Fruit fly (Drosophila melanogaster): ENCODE results near the gene Ccdc56.

The Ccdc56 gene

dm6 chr3L:11708633-11709116, at the start of gene Ccdc56, which contains the start of gene mtTFB1:
Gene Ccdc56 (plus strand): TSS chr3L:11708979.
Gene mtTFB1 (plus strand): TSS chr3L:11708979.
- TF ChIP-seq cnc (optimal IDR thresholded peaks at IDR 0.05) (no peak), Mnt (GFP tag; optimal IDR thresholded peaks at IDR 0.05) (peak; percentile 50), CG14711 (tag; optimal IDR thresholded peaks at IDR 0.05) (no peak), toe (GFP tag; optimal IDR thresholded peaks at IDR 0.05) (no peak), kay (GFP tag; ENCODE audit: borderline replicate concordance) (no peak), CG7101 (tag; optimal IDR thresholded peaks at IDR 0.05) (no peak), tj (GFP tag; optimal IDR thresholded peaks at IDR 0.05) (no peak), bab1 (GFP tag; optimal IDR thresholded peaks at IDR 0.05) (no peak), CG5204 (GFP tag; optimal IDR thresholded peaks at IDR 0.05) (no peak), cic (GFP tag; optimal IDR thresholded peaks at IDR 0.05) (no peak), Hr96 (GFP tag; optimal IDR thresholded peaks at IDR 0.05) (peak; percentile 3), CG33017 (tag; optimal IDR thresholded peaks at IDR 0.05) (no peak), ovo (GFP tag; optimal IDR thresholded peaks at IDR 0.05) (no peak)

DNA sequence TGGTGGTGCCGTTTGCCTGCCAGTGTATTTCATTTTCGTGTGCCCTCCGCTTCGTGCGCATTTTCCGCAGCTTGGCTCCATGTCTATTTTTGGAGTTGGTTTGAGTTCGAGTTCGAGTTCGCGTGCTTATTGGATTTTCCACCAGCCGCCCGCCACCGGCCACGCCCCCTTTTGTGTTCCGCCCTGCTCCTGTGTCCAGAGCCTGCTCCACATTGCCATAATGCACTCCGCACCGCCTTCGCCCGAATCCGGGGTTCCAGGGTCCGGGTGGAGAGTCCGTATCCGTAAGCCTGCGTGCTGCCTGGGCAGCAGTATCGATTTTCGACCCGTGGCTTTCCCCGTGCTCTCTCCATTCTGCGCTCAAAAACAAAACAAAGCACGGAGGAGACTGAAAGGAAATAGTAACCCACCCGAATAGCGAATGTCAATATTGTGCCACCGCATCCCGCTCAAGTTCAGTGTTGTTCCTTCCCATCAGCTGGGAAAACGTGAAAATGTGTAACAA, 30.4 kb upstream of the Ccdc56 start:
- TF ChIP-seq pad (GFP tag; optimal IDR thresholded peaks at IDR 0.05) (no peak), cic (GFP tag; optimal IDR thresholded peaks at IDR 0.05) (no peak), bab1 (GFP tag; optimal IDR thresholded peaks at IDR 0.05) (no peak), Clk (GFP tag; optimal IDR thresholded peaks at IDR 0.05) (no peak), ovo (GFP tag; optimal IDR thresholded peaks at IDR 0.05) (no peak), Crg-1 (GFP tag; optimal IDR thresholded peaks at IDR 0.05) (no peak), Mnt (GFP tag; optimal IDR thresholded peaks at IDR 0.05) (no peak), CG1620 (GFP tag; optimal IDR thresholded peaks at IDR 0.05) (no peak), Hr96 (GFP tag; optimal IDR thresholded peaks at IDR 0.05) (no peak), CG33017 (tag; optimal IDR thresholded peaks at IDR 0.05) (no peak), CG11617 (GFP tag; optimal IDR thresholded peaks at IDR 0.05) (no peak), CG5204 (GFP tag; optimal IDR thresholded peaks at IDR 0.05) (no peak), CG7045 (GFP tag; optimal IDR thresholded peaks at IDR 0.05) (no peak), toe (GFP tag; optimal IDR thresholded peaks at IDR 0.05) (no peak), CG14711 (tag; optimal IDR thresholded peaks at IDR 0.05) (no peak)

- TF ChIP-seq CG11617 (GFP tag; optimal IDR thresholded peaks at IDR 0.05) (peak; percentile 23), CG33017 (tag; optimal IDR thresholded peaks at IDR 0.05) (no peak), Hr96 (GFP tag; optimal IDR thresholded peaks at IDR 0.05) (no peak), Clk (GFP tag; optimal IDR thresholded peaks at IDR 0.05) (peak; percentile 8), Mnt (GFP tag; optimal IDR thresholded peaks at IDR 0.05) (peak; percentile 24), CG12768 (GFP tag; optimal IDR thresholded peaks at IDR 0.05) (peak; percentile 41), tj (GFP tag; optimal IDR thresholded peaks at IDR 0.05) (no peak), CG5204 (GFP tag; optimal IDR thresholded peaks at IDR 0.05) (no peak), cnc (optimal IDR thresholded peaks at IDR 0.05) (no peak), CG7101 (tag; optimal IDR thresholded peaks at IDR 0.05) (no peak), pad (GFP tag; optimal IDR thresholded peaks at IDR 0.05) (peak; percentile 16), kay (GFP tag; ENCODE audit: borderline replicate concordance) (no peak), bab1 (GFP tag; optimal IDR thresholded peaks at IDR 0.05) (no peak), CG14711 (tag; optimal IDR thresholded peaks at IDR 0.05) (peak; percentile 4), CG7045 (GFP tag; optimal IDR thresholded peaks at IDR 0.05) (peak; percentile 5), CG1620 (GFP tag; optimal IDR thresholded peaks at IDR 0.05) (no peak), cic (GFP tag; optimal IDR thresholded peaks at IDR 0.05) (peak; percentile 36), toe (GFP tag; optimal IDR thresholded peaks at IDR 0.05) (peak; percentile 17), ovo (GFP tag; optimal IDR thresholded peaks at IDR 0.05) (no peak)
Measured at dm6 chr3L:11680298-11680697, 28.5 kb upstream of the Ccdc56 start, which contains the start of gene CG32085. Gene CG32085 (minus strand): TSS chr3L:11680344.

- TF ChIP-seq toe (GFP tag; optimal IDR thresholded peaks at IDR 0.05): peak; percentile 18
- TF ChIP-seq CG33017 (tag; optimal IDR thresholded peaks at IDR 0.05): no peak
- TF ChIP-seq CG11617 (GFP tag; optimal IDR thresholded peaks at IDR 0.05): no peak
- no peak for TF ChIP-seq CG7101 (tag; optimal IDR thresholded peaks at IDR 0.05)
- no peak for TF ChIP-seq Clk (GFP tag; optimal IDR thresholded peaks at IDR 0.05)
- TF ChIP-seq kay (GFP tag; ENCODE audit: borderline replicate concordance): no peak
- TF ChIP-seq CG1620 (GFP tag; optimal IDR thresholded peaks at IDR 0.05): no peak
- peak; percentile 23 for TF ChIP-seq Mnt (GFP tag; optimal IDR thresholded peaks at IDR 0.05)
- no peak for TF ChIP-seq ovo (GFP tag; optimal IDR thresholded peaks at IDR 0.05)
- TF ChIP-seq CG12768 (GFP tag; optimal IDR thresholded peaks at IDR 0.05): no peak
- TF ChIP-seq Crg-1 (GFP tag; optimal IDR thresholded peaks at IDR 0.05): no peak
- TF ChIP-seq CG5204 (GFP tag; optimal IDR thresholded peaks at IDR 0.05): no peak
- no peak for TF ChIP-seq Hr96 (GFP tag; optimal IDR thresholded peaks at IDR 0.05)
- no peak for TF ChIP-seq pad (GFP tag; optimal IDR thresholded peaks at IDR 0.05)
- TF ChIP-seq tj (GFP tag; optimal IDR thresholded peaks at IDR 0.05): no peak
- peak; percentile 37 for TF ChIP-seq cic (GFP tag; optimal IDR thresholded peaks at IDR 0.05)
- TF ChIP-seq cnc (optimal IDR thresholded peaks at IDR 0.05): no peak
- no peak for TF ChIP-seq CG7045 (GFP tag; optimal IDR thresholded peaks at IDR 0.05)
- TF ChIP-seq bab1 (GFP tag; optimal IDR thresholded peaks at IDR 0.05): peak; percentile 66
- no peak for TF ChIP-seq CG14711 (tag; optimal IDR thresholded peaks at IDR 0.05)
Measured at dm6 chr3L:11681794-11682193, 27.0 kb upstream of the Ccdc56 start, which contains the start of gene TfIIEalpha. Gene TfIIEalpha (plus strand): TSS chr3L:11682038.

DNA sequence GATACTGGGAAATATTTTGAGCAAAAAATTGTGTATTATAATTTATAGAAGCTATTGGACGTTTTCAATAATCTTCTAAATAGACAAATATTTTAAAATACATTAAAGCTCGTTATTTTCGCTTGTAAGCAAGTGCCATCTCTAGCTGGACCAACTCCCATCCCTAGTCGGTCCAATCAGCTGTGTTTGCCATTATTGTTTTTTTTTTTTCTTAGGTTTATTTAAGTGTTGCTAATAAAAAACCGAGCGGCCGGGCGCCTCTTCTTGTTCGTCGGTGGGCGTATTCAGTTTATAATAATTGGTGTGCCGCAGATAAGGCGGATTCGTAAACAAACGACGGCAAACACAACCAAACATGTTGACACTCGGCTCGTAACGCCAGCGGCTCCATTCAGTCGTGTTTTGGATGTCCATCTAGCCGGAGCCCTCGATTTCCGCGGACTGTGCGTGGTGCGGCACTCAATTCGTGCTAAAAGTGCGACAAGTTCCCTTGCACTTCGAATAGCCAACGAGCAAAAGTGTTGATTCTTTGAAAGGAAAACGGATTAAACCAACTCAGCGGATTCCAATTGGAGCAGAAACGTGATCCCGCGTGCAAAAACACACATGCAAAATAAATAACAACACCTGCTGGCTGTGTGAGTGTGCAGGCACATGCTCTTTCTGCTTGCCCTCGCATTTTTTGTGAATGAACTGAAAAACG, 24.8 kb upstream of the Ccdc56 start, which contains the start of gene Sugb:
Gene Sugb, plus strand, starts transcription at position 162 of the 703 bp plus-strand sequence.
- TF ChIP-seq CG14711 (tag; optimal IDR thresholded peaks at IDR 0.05): peak; percentile 38
- peak; percentile 95 for TF ChIP-seq kay (GFP tag; ENCODE audit: borderline replicate concordance)
- TF ChIP-seq CG7045 (GFP tag; optimal IDR thresholded peaks at IDR 0.05): peak; percentile 57
- TF ChIP-seq CG1620 (GFP tag; optimal IDR thresholded peaks at IDR 0.05): peak; percentile 73
- TF ChIP-seq CG7101 (tag; optimal IDR thresholded peaks at IDR 0.05): peak; percentile 75
- peak; percentile 69 for TF ChIP-seq ovo (GFP tag; optimal IDR thresholded peaks at IDR 0.05)
- TF ChIP-seq cic (GFP tag; optimal IDR thresholded peaks at IDR 0.05): peak; percentile 96
- peak; percentile 98 for TF ChIP-seq tj (GFP tag; optimal IDR thresholded peaks at IDR 0.05)
- TF ChIP-seq CG11617 (GFP tag; optimal IDR thresholded peaks at IDR 0.05): peak; percentile 90
- TF ChIP-seq CG12768 (GFP tag; optimal IDR thresholded peaks at IDR 0.05): peak; percentile 58
- TF ChIP-seq Mnt (GFP tag; optimal IDR thresholded peaks at IDR 0.05): peak; percentile 73
- peak; percentile 27 for TF ChIP-seq pad (GFP tag; optimal IDR thresholded peaks at IDR 0.05)
- peak; percentile 87 for TF ChIP-seq CG33017 (tag; optimal IDR thresholded peaks at IDR 0.05)
- peak; percentile 4 for TF ChIP-seq Clk (GFP tag; optimal IDR thresholded peaks at IDR 0.05)
- no peak for TF ChIP-seq cnc (optimal IDR thresholded peaks at IDR 0.05)
- TF ChIP-seq Hr96 (GFP tag; optimal IDR thresholded peaks at IDR 0.05): peak; percentile 84
- TF ChIP-seq bab1 (GFP tag; optimal IDR thresholded peaks at IDR 0.05): peak; percentile 37
- TF ChIP-seq CG5204 (GFP tag; optimal IDR thresholded peaks at IDR 0.05): peak; percentile 77
- peak; percentile 80 for TF ChIP-seq toe (GFP tag; optimal IDR thresholded peaks at IDR 0.05)
- peak; percentile 54 for TF ChIP-seq Crg-1 (GFP tag; optimal IDR thresholded peaks at IDR 0.05)

Data from whole organism, adult.